Fruit fly (Drosophila melanogaster) whole organism, pupa: ENCODE results near the gene Ssb-c31a.

Experiments
- CG10348 ChIP-seq: fragments of 200-800 bp; sonication (Bioruptor generic); IDR thresholded peaks from 2 replicates; pipeline ENCODE4 v1.3.6; 2022; ENCODE audit warnings: missing biosample characterization, missing genetic modification characterization
- CG12605 ChIP-seq: fragments of 200-800 bp; sonication (Bioruptor generic); IDR thresholded peaks from 2 replicates; pipeline ENCODE4 v1.3.6; 2022; ENCODE audit warnings: missing biosample characterization, missing genetic modification characterization
- CG13204 ChIP-seq: fragments of 200-800 bp; sonication (Bioruptor generic); optimal IDR thresholded peaks from 2 replicates; lab custom pipeline; 2018; ENCODE audit warnings: missing biosample characterization, mild to moderate bottlenecking, missing genetic modification characterization, moderate library complexity
- CG14655 ChIP-seq: fragments of 200-800 bp; sonication (Bioruptor generic); optimal IDR thresholded peaks from 3 replicates; lab custom pipeline; 2017; ENCODE audit warnings: mild to moderate bottlenecking, missing biosample characterization, missing genetic modification reagents, missing genetic modification characterization
- CG15710 ChIP-seq: fragments of 200-800 bp; sonication (Bioruptor generic); optimal IDR thresholded peaks from 2 replicates; lab custom pipeline; 2018; ENCODE audit warnings: missing biosample characterization, mild to moderate bottlenecking, missing genetic modification characterization, moderate library complexity
- CG17806 ChIP-seq: fragments of 200-800 bp; sonication (Bioruptor generic); optimal IDR thresholded peaks from 2 replicates; lab custom pipeline; 2018; ENCODE audit warnings: missing biosample characterization, mild to moderate bottlenecking, missing genetic modification characterization, moderate library complexity
- CG32121 ChIP-seq: fragments of 200-800 bp; sonication (Bioruptor generic); IDR thresholded peaks from 2 replicates; pipeline ENCODE4 v1.3.6; 2022; ENCODE audit warnings: missing biosample characterization, missing genetic modification characterization
- CG34367 ChIP-seq: fragments of 200-800 bp; sonication (Bioruptor generic); optimal IDR thresholded peaks from 2 replicates; lab custom pipeline; 2018; ENCODE audit warnings: missing biosample characterization, mild to moderate bottlenecking, missing genetic modification characterization
- CG4496 ChIP-seq: fragments of 200-800 bp; sonication (Bioruptor generic); IDR thresholded peaks from 3 replicates; pipeline ENCODE4 v1.3.6; 2022; ENCODE audit warnings: missing biosample characterization, missing genetic modification characterization
- CG8159 ChIP-seq: fragments of 200-800 bp; sonication (Bioruptor generic); optimal IDR thresholded peaks from 3 replicates; lab custom pipeline; 2018; ENCODE audit warnings: missing biosample characterization, mild to moderate bottlenecking, missing genetic modification characterization, moderate library complexity
- CG8301 ChIP-seq: fragments of 200-800 bp; sonication (Bioruptor generic); optimal IDR thresholded peaks from 2 replicates; lab custom pipeline; 2018; ENCODE audit warnings: missing biosample characterization, mild to moderate bottlenecking, missing genetic modification characterization
- CG9948 ChIP-seq: fragments of 200-800 bp; sonication (Bioruptor generic); optimal IDR thresholded peaks from 2 replicates; lab custom pipeline; 2018; ENCODE audit warnings: missing biosample characterization, mild to moderate bottlenecking, missing genetic modification characterization, moderate library complexity
- D1 ChIP-seq: fragments of 200-800 bp; sonication (Bioruptor generic); optimal IDR thresholded peaks from 2 replicates; lab custom pipeline; 2018; ENCODE audit warnings: missing biosample characterization, mild to moderate bottlenecking, missing genetic modification characterization, moderate library complexity
- EcR ChIP-seq: fragments of 200-800 bp; sonication (Bioruptor generic); optimal IDR thresholded peaks from 3 replicates; lab custom pipeline; 2019; ENCODE audit warnings: missing biosample characterization, missing genetic modification characterization, mild to moderate bottlenecking, moderate library complexity, missing genetic modification reagents
- Ets98B ChIP-seq: fragments of 200-800 bp; sonication (Bioruptor generic); IDR thresholded peaks from 2 replicates; pipeline ENCODE4 v1.3.6; 2022; ENCODE audit warnings: missing biosample characterization, missing genetic modification characterization
- Pif1A ChIP-seq: fragments of 200-800 bp; sonication (Bioruptor generic); optimal IDR thresholded peaks from 3 replicates; lab custom pipeline; 2016; ENCODE audit warnings: missing biosample characterization, missing genetic modification characterization
- Pif1B ChIP-seq: fragments of 200-800 bp; sonication (Bioruptor generic); optimal IDR thresholded peaks from 3 replicates; lab custom pipeline; 2016; ENCODE audit warnings: missing biosample characterization, missing genetic modification characterization
- Snoo ChIP-seq: fragments of 200-800 bp; sonication (Bioruptor generic); optimal IDR thresholded peaks from 3 replicates; lab custom pipeline; 2017; ENCODE audit warnings: missing biosample characterization, mild to moderate bottlenecking, missing genetic modification characterization, inconsistent platforms
- fd96Ca ChIP-seq: fragments of 200-800 bp; sonication (Bioruptor generic); IDR thresholded peaks from 3 replicates; pipeline ENCODE4 v1.3.6; 2022; ENCODE audit warnings: missing biosample characterization, missing genetic modification characterization
- gl ChIP-seq: fragments of 200-800 bp; sonication (Bioruptor generic); optimal IDR thresholded peaks from 2 replicates; lab custom pipeline; 2018; ENCODE audit warnings: missing biosample characterization, mild to moderate bottlenecking, missing genetic modification characterization
- rn ChIP-seq: fragments of 200-800 bp; sonication (Bioruptor generic); IDR thresholded peaks from 2 replicates; pipeline ENCODE4 v1.3.6; 2022; ENCODE audit warnings: missing biosample characterization, missing genetic modification characterization

Ssb-c31a gene

DNA sequence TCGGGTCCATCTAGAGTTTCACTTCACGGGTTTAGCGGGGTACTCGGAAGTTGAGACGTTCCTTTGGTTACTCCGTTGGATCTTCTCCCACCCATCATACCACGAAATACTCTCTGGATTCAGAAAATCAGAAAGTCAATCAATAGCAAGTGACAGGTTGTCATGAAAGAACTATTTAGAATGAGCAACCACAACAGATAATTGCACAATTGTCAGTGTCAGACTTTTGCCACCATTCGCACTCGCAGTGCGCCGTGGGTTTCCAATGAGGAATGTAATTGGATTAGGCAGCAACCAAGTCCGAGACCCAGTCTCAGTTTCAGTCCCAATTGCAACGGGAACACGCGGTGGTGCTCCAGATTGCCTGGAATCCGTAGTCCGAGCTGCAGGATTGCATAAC lies 5.3 kb upstream of the Ssb-c31a start, which contains the start of gene CG8419:
Gene CG8419 (plus strand): TSS at position 301 of the 400 bp plus-strand sequence.
- TF ChIP-seq CG14655 (GFP tag; lab: Kevin White, UChicago) (no peak), CG4496 (GFP tag; lab: Robert Waterston, UW) (0 out of 3 replicates have a peak, but pooled peaks have one; percentile 24), CG17806 (tag; lab: Kevin White, UChicago) (no peak)

DNA sequence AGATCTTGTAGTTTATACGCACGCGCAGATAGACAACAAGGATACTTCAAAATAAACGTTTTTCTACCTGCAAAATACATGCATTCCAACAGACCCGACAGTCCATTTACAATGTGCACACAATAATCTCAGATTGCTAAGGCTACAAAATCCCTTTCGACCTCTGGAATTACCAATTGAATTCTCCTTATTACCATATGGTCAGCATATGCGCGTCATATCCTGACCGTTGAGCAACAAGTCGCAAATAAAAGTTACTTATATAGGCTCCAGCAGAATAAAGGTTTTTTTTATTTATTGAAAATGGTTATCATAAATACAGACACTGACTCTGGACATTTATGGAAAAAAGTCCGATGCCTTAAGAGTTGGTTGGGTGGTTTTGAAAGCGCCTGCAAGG lies 1.8 kb upstream of the Ssb-c31a start:
- TF ChIP-seq CG17806 (tag; lab: Kevin White, UChicago) (no peak), Snoo (tag; lab: Kevin White, UChicago) (no peak)
- TF ChIP-seq, all 21 proteins: peak for 0

DNA sequence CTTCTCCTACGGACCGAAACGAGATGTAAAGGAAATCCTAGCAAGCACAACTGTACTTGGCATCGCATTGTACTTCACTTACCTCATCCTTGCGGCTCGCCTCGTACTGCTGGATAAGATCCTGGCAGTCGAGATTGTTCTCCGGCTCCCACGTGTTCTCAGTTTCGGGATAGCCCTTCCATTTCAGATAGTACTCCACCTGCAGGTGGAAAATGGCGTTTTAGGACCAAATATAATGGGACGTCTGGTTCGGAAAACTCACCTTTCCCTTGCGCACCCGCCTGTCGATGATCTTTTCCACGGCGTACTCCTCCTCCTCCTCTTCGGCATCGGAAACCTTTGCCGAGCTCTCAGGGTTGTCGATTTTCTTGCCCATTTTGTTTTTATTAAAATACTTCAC lies 679 bp upstream of the Ssb-c31a start:
- TF ChIP-seq gl (tag; lab: Kevin White, UChicago), result no peak
- TF ChIP-seq CG14655 (GFP tag; lab: Kevin White, UChicago), result no peak
- TF ChIP-seq CG17806 (tag; lab: Kevin White, UChicago), result no peak
- TF ChIP-seq CG4496 (GFP tag; lab: Robert Waterston, UW), result no peak
- TF ChIP-seq CG12605 (GFP tag; lab: Robert Waterston, UW), result no peak
- no peak for TF ChIP-seq CG9948
- TF ChIP-seq CG15710 (tag; lab: Kevin White, UChicago), result no peak
- TF ChIP-seq, all 21 proteins: peak for 0

DNA sequence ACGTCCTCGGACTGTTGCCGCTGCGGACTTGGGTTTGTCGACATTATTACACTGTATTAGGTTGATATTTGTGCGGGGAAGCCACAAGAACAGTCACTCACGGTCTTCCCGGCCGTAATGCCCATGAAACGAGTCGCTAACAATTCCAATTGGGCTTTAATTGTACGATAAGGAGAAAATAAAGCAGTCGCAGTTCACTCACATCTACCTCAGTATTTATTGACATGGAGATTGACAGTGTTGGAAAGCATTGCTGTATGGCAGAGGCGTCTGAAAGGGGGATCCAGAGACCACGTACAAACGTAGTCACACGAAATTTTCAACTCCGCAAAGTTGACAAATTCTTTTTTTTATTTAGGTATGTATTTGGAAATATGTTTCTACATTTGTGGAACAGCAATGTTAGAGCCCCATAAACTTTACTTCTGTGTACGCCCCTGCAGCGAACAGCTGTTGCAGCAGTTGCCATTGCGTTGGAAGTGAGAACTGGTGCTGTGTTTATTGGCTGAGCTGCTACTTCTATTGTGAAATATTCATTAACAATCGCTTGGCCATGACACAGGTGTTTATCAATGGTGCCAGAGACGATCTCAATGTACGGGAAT lies 1.6 kb downstream of the Ssb-c31a start, which contains the start of the genes CG8372 and CG8360:
Gene CG8372 (minus strand): TSS at position 237 of the 605 bp plus-strand sequence.
Gene CG8360 (plus strand): TSS at position 294 of the 605 bp plus-strand sequence.
- TF ChIP-seq CG8159 (tag; lab: Kevin White, UChicago), result peak; percentile 99
- no peak for TF ChIP-seq CG13204
- peak; percentile 100 for TF ChIP-seq CG4496 (GFP tag; lab: Robert Waterston, UW)
- peak; percentile 100 for TF ChIP-seq fd96Ca
- peak; percentile 99 for TF ChIP-seq Ets98B
- peak; percentile 98 for TF ChIP-seq gl (tag; lab: Kevin White, UChicago)
- peak; percentile 99 for TF ChIP-seq Pif1A (GFP tag; lab: Kevin White, UChicago)
- TF ChIP-seq CG8301 (tag; lab: Kevin White, UChicago), result peak; percentile 99
- TF ChIP-seq rn, result peak; percentile 99
- TF ChIP-seq CG9948, result peak; percentile 98
- peak; percentile 96 for TF ChIP-seq CG10348 (GFP tag; lab: Robert Waterston, UW)
- TF ChIP-seq CG14655 (GFP tag; lab: Kevin White, UChicago), result peak; percentile 99
- peak; percentile 99 for TF ChIP-seq CG17806 (tag; lab: Kevin White, UChicago)
- peak; percentile 98 for TF ChIP-seq CG34367 (tag; lab: Kevin White, UChicago)
- TF ChIP-seq CG12605 (GFP tag; lab: Robert Waterston, UW), result peak; percentile 98
- no peak for TF ChIP-seq D1 (tag; lab: Kevin White, UChicago)
- TF ChIP-seq CG32121 (GFP tag; lab: Robert Waterston, UW), result peak; percentile 99
- TF ChIP-seq EcR (GFP tag; lab: Kevin White, UChicago), result peak; percentile 89
- TF ChIP-seq Pif1B, result peak; percentile 99
- TF ChIP-seq Snoo (tag; lab: Kevin White, UChicago), result peak; percentile 99
- peak; percentile 99 for TF ChIP-seq CG15710 (tag; lab: Kevin White, UChicago)

DNA sequence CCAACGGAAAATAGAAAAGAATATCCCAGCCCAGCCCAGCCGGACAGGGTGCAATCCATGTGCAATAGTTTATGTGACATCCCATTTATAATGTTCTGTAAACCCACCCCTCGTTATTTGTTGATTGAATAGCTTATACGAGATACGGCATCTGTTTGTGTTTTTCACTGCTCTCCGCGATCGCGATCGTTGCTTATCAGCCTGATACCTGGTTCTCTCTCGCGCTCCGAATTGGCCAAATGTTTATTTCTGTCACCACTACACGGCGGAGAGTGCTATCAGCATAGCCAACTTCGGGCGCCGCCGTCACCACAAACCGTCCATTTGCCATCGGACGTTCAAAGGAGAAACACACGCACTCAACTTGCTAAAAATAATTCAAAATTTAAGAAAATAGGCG lies 2.8 kb downstream of the Ssb-c31a start, which contains the start of gene CG8353:
Gene CG8353 (plus strand): TSS at position 59 of the 400 bp plus-strand sequence.
- TF ChIP-seq CG4496 (GFP tag; lab: Robert Waterston, UW) (0 out of 3 replicates have a peak, but pooled peaks have one; percentile 32), CG32121 (GFP tag; lab: Robert Waterston, UW) (peak; percentile 43; the same call in 1 of the 2 replicates), CG15710 (tag; lab: Kevin White, UChicago) (no peak)

DNA sequence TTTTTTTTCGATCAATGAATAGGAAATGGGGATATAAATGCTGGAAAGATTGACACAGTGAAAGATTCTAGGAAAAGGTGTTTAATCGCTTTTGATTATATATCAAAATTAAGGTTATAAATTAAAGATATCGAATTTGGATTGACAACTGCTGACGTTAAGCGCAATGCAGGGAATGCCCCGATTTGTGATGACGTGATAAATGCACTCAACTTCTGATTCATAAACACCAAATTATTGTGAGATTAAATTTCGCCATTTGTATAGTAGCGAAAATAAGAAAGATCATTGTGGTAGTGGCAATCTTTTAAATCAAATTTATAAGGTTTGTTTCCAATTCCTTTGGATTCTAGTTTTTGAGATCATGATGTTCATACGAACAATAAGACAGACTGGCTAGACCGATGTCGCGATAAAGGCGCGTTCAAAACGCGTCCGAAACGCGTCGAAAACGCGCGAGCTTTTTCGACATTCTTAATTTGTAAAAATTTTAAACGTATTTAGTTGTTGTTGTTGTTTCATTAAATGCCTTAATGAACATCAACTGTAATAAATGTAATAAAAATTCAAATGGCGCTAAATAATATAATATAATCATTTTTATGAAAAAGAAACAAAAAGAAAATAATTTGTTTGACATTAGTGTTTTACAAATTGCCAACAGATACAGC lies 4.2 kb downstream of the Ssb-c31a start, which contains the start of gene CG8349:
Gene CG8349 (plus strand): TSS at position 657 of the 671 bp plus-strand sequence.
- TF ChIP-seq EcR (GFP tag; lab: Kevin White, UChicago) (no peak), CG8159 (tag; lab: Kevin White, UChicago) (no peak), CG15710 (tag; lab: Kevin White, UChicago) (no peak), CG8301 (tag; lab: Kevin White, UChicago) (no peak), CG13204 (no peak), CG34367 (tag; lab: Kevin White, UChicago) (no peak), rn (no peak), CG14655 (GFP tag; lab: Kevin White, UChicago) (no peak), gl (tag; lab: Kevin White, UChicago) (no peak), CG4496 (GFP tag; lab: Robert Waterston, UW) (no peak), D1 (tag; lab: Kevin White, UChicago) (no peak), CG9948 (no peak), CG32121 (GFP tag; lab: Robert Waterston, UW) (no peak)
